Worm (Caenorhabditis elegans): ENCODE measurements around the gene C05C12.4.

C05C12.4 gene

ce11 chrIV:11286112-11286511, 38.2 kb upstream of the C05C12.4 start:
- TF ChIP-seq dpff-1 (tag; optimal IDR thresholded peaks at IDR 0.05), result no peak

ce11 chrIV:11285239-11285638, 37.4 kb upstream of the C05C12.4 start:
- TF ChIP-seq efl-1 (GFP tag; optimal IDR thresholded peaks at IDR 0.05) (no peak), cebp-1 (GFP tag; IDR thresholded peaks at IDR 0.05) (peak; percentile 51; the same call in 1 of the 2 replicates), cebp-1 (tag; optimal IDR thresholded peaks at IDR 0.05) (peak; percentile 69)

ce11 chrIV:11284102-11284531, 36.2 kb upstream of the C05C12.4 start:
- TF ChIP-seq nhr-90 (tag; optimal IDR thresholded peaks at IDR 0.05), result peak; percentile 50
- no peak for TF ChIP-seq madf-8 (GFP tag; conservative IDR thresholded peaks at IDR 0.05)
- no peak for TF ChIP-seq F52B5.7 (tag; optimal IDR thresholded peaks at IDR 0.05)
- TF ChIP-seq unc-62 (GFP tag; optimal IDR thresholded peaks at IDR 0.05), result peak; percentile 52
- no peak for TF ChIP-seq ZK185.1 (tag; optimal IDR thresholded peaks at IDR 0.05; ENCODE audit: poor library complexity, severe bottlenecking)
- no peak for TF ChIP-seq atf-7 (tag; optimal IDR thresholded peaks at IDR 0.05)
- no peak for TF ChIP-seq lin-26 (GFP tag; IDR thresholded peaks at IDR 0.05)
- TF ChIP-seq dox-1 (GFP tag; IDR thresholded peaks at IDR 0.05), result no peak; the same call in 1 of the 2 replicates
- TF ChIP-seq Y53F4B.3 (GFP tag; IDR thresholded peaks at IDR 0.05), result no peak
- TF ChIP-seq let-607 (tag; optimal IDR thresholded peaks at IDR 0.05), result no peak
- no peak for TF ChIP-seq snpc-1.3 (tag; optimal IDR thresholded peaks at IDR 0.05; ENCODE audit: insufficient read depth)
- TF ChIP-seq mes-4 (tag; optimal IDR thresholded peaks at IDR 0.05), result no peak
- no peak for TF ChIP-seq B0261.1 (tag; optimal IDR thresholded peaks at IDR 0.05)
- no peak for TF ChIP-seq lin-40 (tag; optimal IDR thresholded peaks at IDR 0.05)
- no peak for TF ChIP-seq F22D6.2 (tag; optimal IDR thresholded peaks at IDR 0.05)
- peak; percentile 52 for TF ChIP-seq ets-4 (GFP tag; optimal IDR thresholded peaks at IDR 0.05)
- no peak for TF ChIP-seq hlh-26 (GFP tag; conservative IDR thresholded peaks at IDR 0.05)
- TF ChIP-seq tbx-9 (tag; optimal IDR thresholded peaks at IDR 0.05; ENCODE audit: borderline replicate concordance), result no peak
- no peak for TF ChIP-seq ceh-91 (GFP tag; IDR thresholded peaks at IDR 0.05)
- TF ChIP-seq nhr-27 (tag; optimal IDR thresholded peaks at IDR 0.05), result no peak
- no peak for TF ChIP-seq zim-3 (tag; optimal IDR thresholded peaks at IDR 0.05)
- peak; percentile 98 for TF ChIP-seq nhr-80 (tag; optimal IDR thresholded peaks at IDR 0.05)
- peak; percentile 62 for TF ChIP-seq ztf-22 (GFP tag; optimal IDR thresholded peaks at IDR 0.05)
- no peak for TF ChIP-seq hmg-20 (GFP tag; IDR thresholded peaks at IDR 0.05)
- no peak for TF ChIP-seq pha-4 (tag; optimal IDR thresholded peaks at IDR 0.05)
- TF ChIP-seq sptf-2 (GFP tag; optimal IDR thresholded peaks at IDR 0.05), result no peak
- TF ChIP-seq pbrm-1 (GFP tag; IDR thresholded peaks at IDR 0.05), result no peak
- TF ChIP-seq ceh-58 (GFP tag; IDR thresholded peaks at IDR 0.05), result no peak
- no peak for TF ChIP-seq T07F8.4 (tag; optimal IDR thresholded peaks at IDR 0.05)
- peak; percentile 50 for TF ChIP-seq hmg-1.2 (GFP tag; IDR thresholded peaks at IDR 0.05)
- TF ChIP-seq Y67H2A.10 (GFP tag; conservative IDR thresholded peaks at IDR 0.05), result no peak
- TF ChIP-seq egl-44 (GFP tag; IDR thresholded peaks at IDR 0.05), result 0 out of 2 replicates have a peak, but pooled peaks have one; percentile 20
- no peak for TF ChIP-seq nfyb-1 (GFP tag; IDR thresholded peaks at IDR 0.05)
- 0 out of 2 replicates have a peak, but pooled peaks have one; percentile 27 for TF ChIP-seq cebp-1 (GFP tag; IDR thresholded peaks at IDR 0.05)
- no peak for TF ChIP-seq cebp-1 (tag; optimal IDR thresholded peaks at IDR 0.05)
- no peak for TF ChIP-seq snpc-4 (GFP tag; optimal IDR thresholded peaks at IDR 0.05)
- TF ChIP-seq snpc-4 (tag; optimal IDR thresholded peaks at IDR 0.05), result no peak
